Worm (Caenorhabditis elegans) whole organism, L1 larva: Measurements from ENCODE around the gene B0507.8.

Experiments used
- C04F5.9 ChIP-seq: sonication (generic microtip); optimal IDR thresholded peaks from 2 replicates; lab custom pipeline; 2016; ENCODE audit warnings: missing genetic modification characterization, missing compliant biosample characterization
- C34B4.2 ChIP-seq: sonication (generic microtip); optimal IDR thresholded peaks from 2 replicates; lab custom pipeline; 2017; ENCODE audit warnings: mild to moderate bottlenecking, missing genetic modification characterization, missing compliant biosample characterization
- aha-1 ChIP-seq: fragments of 150-350 bp; optimal IDR thresholded peaks from 2 replicates; lab custom pipeline; 2014; ENCODE audit warnings: missing biosample characterization, missing genetic modification characterization
- alr-1 ChIP-seq: fragments of 200-800 bp; sonication (Bioruptor generic); optimal IDR thresholded peaks from 2 replicates; lab custom pipeline; 2018; ENCODE audit warnings: borderline replicate concordance, mild to moderate bottlenecking, missing genetic modification characterization, missing compliant biosample characterization
- aly-2 ChIP-seq: fragments of 150-350 bp; optimal IDR thresholded peaks from 2 replicates; lab custom pipeline; 2014; ENCODE audit warnings: missing biosample characterization, missing genetic modification characterization
- ama-1 ChIP-seq: fragments of 150-350 bp; optimal IDR thresholded peaks from 2 replicates; lab custom pipeline; 2014
- blmp-1 ChIP-seq: fragments of 150-350 bp; optimal IDR thresholded peaks from 2 replicates; lab custom pipeline; 2014; ENCODE audit warnings: missing biosample characterization, missing genetic modification characterization
- ceh-8 ChIP-seq: fragments of 200-800 bp; sonication (Bioruptor generic); optimal IDR thresholded peaks from 2 replicates; lab custom pipeline; 2018; ENCODE audit warnings: mild to moderate bottlenecking, missing genetic modification characterization, moderate library complexity, missing compliant biosample characterization
- ceh-90 ChIP-seq: sonication (generic microtip); optimal IDR thresholded peaks from 2 replicates; lab custom pipeline; 2016; ENCODE audit warnings: missing genetic modification characterization, missing compliant biosample characterization
- ces-1 ChIP-seq: fragments of 150-350 bp; optimal IDR thresholded peaks from 2 replicates; lab custom pipeline; 2014; ENCODE audit warnings: missing biosample characterization, missing genetic modification reagents, missing genetic modification characterization
- dsc-1 ChIP-seq: sonication (generic microtip); optimal IDR thresholded peaks from 2 replicates; lab custom pipeline; 2016; ENCODE audit warnings: mild to moderate bottlenecking, missing genetic modification characterization, missing compliant biosample characterization
- efl-1 ChIP-seq, 4 experiments: fragments of 150-350 bp; optimal IDR thresholded peaks in 3 of 4; peaks in 1 of 4; 1 replicate in 1 of 4; 2 replicates in 3 of 4; lab custom pipeline; 2014; ENCODE audit warnings: missing biosample characterization in 2 of 4, missing genetic modification characterization in 2 of 4, missing genetic modification reagents in 2 of 4
- egl-13 ChIP-seq: sonication (generic microtip); optimal IDR thresholded peaks from 2 replicates; lab custom pipeline; 2016; ENCODE audit warnings: missing genotype, missing genetic modification reagents, missing genetic modification characterization, missing compliant biosample characterization
- egl-27 ChIP-seq, 2 experiments: fragments of 150-350 bp in 1 of 2; sonication (generic microtip); optimal IDR thresholded peaks; 3 replicates each; lab custom pipeline; 2017 to 2018; ENCODE audit warnings: missing biosample characterization in 2 of 2, missing genetic modification characterization in 2 of 2, missing genetic modification reagents in 2 of 2
- elt-2 ChIP-seq: sonication (generic microtip); optimal IDR thresholded peaks from 2 replicates; lab custom pipeline; 2016; ENCODE audit warnings: missing genetic modification characterization, mild to moderate bottlenecking, inconsistent platforms, missing compliant biosample characterization, missing genetic modification reagents
- fkh-10 ChIP-seq: sonication (generic microtip); optimal IDR thresholded peaks from 2 replicates; lab custom pipeline; 2017; ENCODE audit warnings: missing biosample characterization, missing genetic modification reagents, missing genetic modification characterization
- fkh-8 ChIP-seq: sonication (generic microtip); optimal IDR thresholded peaks from 2 replicates; lab custom pipeline; 2016; ENCODE audit warnings: mild to moderate bottlenecking, missing genetic modification characterization, missing compliant biosample characterization
- fos-1 ChIP-seq: fragments of 150-350 bp; optimal IDR thresholded peaks from 2 replicates; lab custom pipeline; 2014; ENCODE audit warnings: missing biosample characterization, missing genetic modification characterization
- grh-1 ChIP-seq: fragments of 200-800 bp; sonication (Bioruptor generic); IDR thresholded peaks from 2 replicates; pipeline ENCODE4 v1.3.6; 2022; ENCODE audit warnings: missing genetic modification reagents, missing genetic modification characterization, missing compliant biosample characterization
- hlh-4 ChIP-seq: sonication (generic microtip); optimal IDR thresholded peaks from 2 replicates; lab custom pipeline; 2016; ENCODE audit warnings: mild to moderate bottlenecking, missing genetic modification characterization, missing compliant biosample characterization
- hpl-2 ChIP-seq: fragments of 150-350 bp; optimal IDR thresholded peaks from 2 replicates; lab custom pipeline; 2014; ENCODE audit warnings: missing biosample characterization, missing genetic modification reagents, missing genetic modification characterization
- isw-1 ChIP-seq: fragments of 200-800 bp; sonication (Bioruptor generic); IDR thresholded peaks from 2 replicates; pipeline ENCODE4 v1.3.6; 2022; ENCODE audit warnings: missing genetic modification characterization, missing compliant biosample characterization
- jun-1 ChIP-seq: fragments of 150-350 bp; optimal IDR thresholded peaks from 2 replicates; lab custom pipeline; 2014; ENCODE audit warnings: missing biosample characterization, missing genetic modification reagents, missing genetic modification characterization
- lin-13 ChIP-seq: fragments of 150-350 bp; optimal IDR thresholded peaks from 2 replicates; lab custom pipeline; 2014; ENCODE audit warnings: missing biosample characterization, missing genetic modification reagents, missing genetic modification characterization
- lin-14 ChIP-seq: fragments of 200-800 bp; sonication (Bioruptor generic); optimal IDR thresholded peaks from 2 replicates; lab custom pipeline; 2018; ENCODE audit warnings: mild to moderate bottlenecking, missing genetic modification characterization, moderate library complexity, missing compliant biosample characterization
- lin-15B ChIP-seq: fragments of 150-350 bp; sonication (generic microtip); optimal IDR thresholded peaks from 3 replicates; lab custom pipeline; 2014; ENCODE audit warnings: missing biosample characterization, missing genetic modification characterization
- lin-35 ChIP-seq, 2 experiments: fragments of 150-350 bp; optimal IDR thresholded peaks; 2 replicates each; lab custom pipeline; 2014; ENCODE audit warnings: missing biosample characterization in 2 of 2, missing genetic modification characterization in 2 of 2, missing genetic modification reagents in 2 of 2
- lin-39 ChIP-seq: fragments of 150-350 bp; optimal IDR thresholded peaks from 2 replicates; lab custom pipeline; 2014; ENCODE audit warnings: missing biosample characterization, missing genetic modification reagents, missing genetic modification characterization
- lir-3 ChIP-seq: sonication (generic microtip); optimal IDR thresholded peaks from 2 replicates; lab custom pipeline; 2016; ENCODE audit warnings: mild to moderate bottlenecking, missing genetic modification characterization, moderate library complexity, missing compliant biosample characterization; ENCODE audit not compliant: poor library complexity
- lsy-2 ChIP-seq, 2 experiments: fragments of 150-350 bp; optimal IDR thresholded peaks; 2 replicates each; lab custom pipeline; 2014; ENCODE audit warnings: missing biosample characterization in 2 of 2, missing genetic modification characterization in 2 of 2
- mdl-1 ChIP-seq, 2 experiments: fragments of 150-350 bp; optimal IDR thresholded peaks; 2 replicates each; lab custom pipeline; 2014 to 2017; ENCODE audit warnings: missing biosample characterization in 2 of 2, missing genetic modification characterization in 2 of 2, inconsistent platforms in 1 of 2
- nhr-12 ChIP-seq: sonication (generic microtip); optimal IDR thresholded peaks from 2 replicates; lab custom pipeline; 2017; ENCODE audit warnings: missing biosample characterization, missing genetic modification characterization
- nhr-19 ChIP-seq: fragments of 200-800 bp; sonication (Bioruptor generic); conservative IDR thresholded peaks from 2 replicates; pipeline ENCODE4 v1.3.6; 2022; ENCODE audit warnings: missing genetic modification characterization, missing compliant biosample characterization
- nhr-20 ChIP-seq: sonication (generic microtip); optimal IDR thresholded peaks from 2 replicates; lab custom pipeline; 2016; ENCODE audit warnings: mild to moderate bottlenecking, missing genetic modification characterization, missing compliant biosample characterization
- nhr-71 ChIP-seq: sonication (generic microtip); optimal IDR thresholded peaks from 2 replicates; lab custom pipeline; 2016; ENCODE audit warnings: mild to moderate bottlenecking, missing genetic modification characterization, moderate library complexity, missing compliant biosample characterization
- nhr-76 ChIP-seq: sonication (generic microtip); optimal IDR thresholded peaks from 2 replicates; lab custom pipeline; 2017; ENCODE audit warnings: missing biosample characterization, missing genetic modification characterization
- nhr-90 ChIP-seq: sonication (generic microtip); optimal IDR thresholded peaks from 2 replicates; lab custom pipeline; 2016; ENCODE audit warnings: mild to moderate bottlenecking, missing genetic modification characterization, missing compliant biosample characterization; ENCODE audit not compliant: poor library complexity
- pax-3 ChIP-seq: fragments of 200-800 bp; sonication (Bioruptor generic); optimal IDR thresholded peaks from 2 replicates; lab custom pipeline; 2018; ENCODE audit warnings: mild to moderate bottlenecking, missing genetic modification characterization, moderate library complexity, missing compliant biosample characterization
- pqm-1 ChIP-seq: sonication (generic microtip); optimal IDR thresholded peaks from 3 replicates; lab custom pipeline; 2017; ENCODE audit warnings: missing biosample characterization, missing genetic modification characterization
- skn-1 ChIP-seq: fragments of 150-350 bp; optimal IDR thresholded peaks from 2 replicates; lab custom pipeline; 2014; ENCODE audit warnings: missing biosample characterization, missing genetic modification characterization
- snu-23 ChIP-seq: sonication (generic microtip); optimal IDR thresholded peaks from 2 replicates; lab custom pipeline; 2016; ENCODE audit warnings: missing genetic modification characterization, missing compliant biosample characterization
- tbx-2 ChIP-seq: sonication (generic microtip); optimal IDR thresholded peaks from 2 replicates; lab custom pipeline; 2016; ENCODE audit warnings: missing genetic modification characterization, missing compliant biosample characterization
- tlp-1 ChIP-seq: fragments of 150-350 bp; optimal IDR thresholded peaks from 2 replicates; lab custom pipeline; 2014; ENCODE audit warnings: missing biosample characterization, missing genetic modification characterization
- unc-30 ChIP-seq: sonication (generic microtip); optimal IDR thresholded peaks from 2 replicates; lab custom pipeline; 2017; ENCODE audit warnings: missing biosample characterization, missing genetic modification characterization
- unc-86 ChIP-seq: sonication (generic microtip); optimal IDR thresholded peaks from 2 replicates; lab custom pipeline; 2016; ENCODE audit warnings: missing genetic modification characterization, missing compliant biosample characterization

The B0507.8 gene

ce11 chrV:8769154-8769553 is 6.4 kb upstream of the B0507.8 start (continued):
- TF ChIP-seq tbx-2 (no peak), lin-39 (no peak), egl-27 (tag; optimal IDR thresholded peaks at IDR 0.05; lab: Kevin White, UChicago) (no peak), hlh-4 (tag; lab: Kevin White, UChicago) (no peak), lin-13 (no peak), nhr-12 (no peak), blmp-1 (tag; lab: Kevin White, UChicago) (no peak), ceh-8 (GFP tag; lab: Kevin White, UChicago) (no peak), fos-1 (tag; lab: Kevin White, UChicago) (no peak), lir-3 (no peak), snu-23 (GFP tag; lab: Kevin White, UChicago) (no peak), efl-1 (optimal IDR thresholded peaks at IDR 0.05; lab: Kevin White, UChicago) (no peak), efl-1 (GFP tag; optimal IDR thresholded peaks at IDR 0.05 in 1 of 2; lab: Kevin White, UChicago) (no peak)

ce11 chrV:8768481-8768959 is 5.8 kb upstream of the B0507.8 start, which contains the start of gene B0507.3:
Gene B0507.3, plus strand, starts transcription at chrV:8768909.
- no peak for TF ChIP-seq ceh-90 (tag; lab: Kevin White, UChicago)
- no peak for TF ChIP-seq lin-15B
- TF ChIP-seq unc-30 (tag; lab: Kevin White, UChicago): no peak
- no peak for TF ChIP-seq C34B4.2 (tag; lab: Kevin White, UChicago)
- TF ChIP-seq efl-1 (optimal IDR thresholded peaks at IDR 0.05; lab: Kevin White, UChicago): no peak
- TF ChIP-seq efl-1 (GFP tag; optimal IDR thresholded peaks at IDR 0.05 in 1 of 2; lab: Kevin White, UChicago): no peak
- no peak for TF ChIP-seq C04F5.9
- TF ChIP-seq nhr-76: no peak
- peak; percentile 29 for TF ChIP-seq nhr-71
- TF ChIP-seq aly-2 (tag; lab: Kevin White, UChicago): no peak
- TF ChIP-seq lsy-2 (tag; optimal IDR thresholded peaks at IDR 0.05; lab: Kevin White, UChicago): peak in 1 of 2 experiments; percentile 21
- peak; percentile 76 for TF ChIP-seq jun-1 (tag; lab: Kevin White, UChicago)
- no peak for TF ChIP-seq egl-13 (tag; lab: Kevin White, UChicago)
- TF ChIP-seq blmp-1 (tag; lab: Kevin White, UChicago): no peak
- TF ChIP-seq ama-1: no peak
- TF ChIP-seq fkh-8: no peak
- no peak for TF ChIP-seq alr-1 (tag; lab: Kevin White, UChicago)
- peak; percentile 13 for TF ChIP-seq pax-3
- peak; percentile 15 for TF ChIP-seq nhr-20 (tag; lab: Kevin White, UChicago)
- no peak for TF ChIP-seq lir-3
- no peak for TF ChIP-seq dsc-1
- TF ChIP-seq mdl-1 (tag; optimal IDR thresholded peaks at IDR 0.05; lab: Kevin White, UChicago): peak in 1 of 2 experiments; percentile 20
- TF ChIP-seq nhr-19 (GFP tag; lab: Robert Waterston, UW): no peak
- TF ChIP-seq nhr-12: no peak
- TF ChIP-seq nhr-90 (tag; lab: Kevin White, UChicago): peak; percentile 34
- TF ChIP-seq lin-14 (GFP tag; lab: Kevin White, UChicago): peak; percentile 40
- TF ChIP-seq hpl-2 (GFP tag; lab: Kevin White, UChicago): no peak
- TF ChIP-seq isw-1 (GFP tag; lab: Robert Waterston, UW): no peak
- peak in 1 of 2 experiments; percentile 68 for TF ChIP-seq lin-35 (GFP tag; optimal IDR thresholded peaks at IDR 0.05; lab: Kevin White, UChicago)
- TF ChIP-seq unc-86 (tag; lab: Kevin White, UChicago): no peak
- TF ChIP-seq fkh-10 (GFP tag; lab: Kevin White, UChicago): no peak
- peak; percentile 96 for TF ChIP-seq pqm-1 (tag; lab: Kevin White, UChicago)
- no peak for TF ChIP-seq skn-1
- TF ChIP-seq elt-2 (tag; lab: Kevin White, UChicago): peak; percentile 100
- TF ChIP-seq grh-1 (GFP tag; lab: Robert Waterston, UW): no peak
- TF ChIP-seq tlp-1: peak; percentile 86
- TF ChIP-seq aha-1 (tag; lab: Kevin White, UChicago): no peak
- TF ChIP-seq ces-1 (GFP tag; lab: Kevin White, UChicago): no peak
- no peak for TF ChIP-seq hlh-4 (tag; lab: Kevin White, UChicago)
